Worm (Caenorhabditis elegans) whole organism, midembryonic: ENCODE measurements around the gene hacd-1.

Experiments used
- T22C8.4 ChIP-seq: fragments of 200-800 bp; sonication (Bioruptor generic); IDR thresholded peaks from 2 replicates; pipeline ENCODE4 v1.3.6; 2022; ENCODE audit warnings: missing genetic modification characterization, missing compliant biosample characterization
- cog-1 ChIP-seq: sonication (generic microtip); optimal IDR thresholded peaks from 2 replicates; lab custom pipeline; 2016; ENCODE audit warnings: missing genetic modification characterization, missing compliant biosample characterization
- flt-1 ChIP-seq: fragments of 200-800 bp; sonication (Bioruptor generic); IDR thresholded peaks from 2 replicates; pipeline ENCODE4 v1.3.6; 2022; ENCODE audit warnings: missing genetic modification characterization, missing compliant biosample characterization
- klf-2 ChIP-seq: fragments of 200-800 bp; sonication (Bioruptor generic); conservative IDR thresholded peaks from 2 replicates; pipeline ENCODE4 v1.3.6; 2022; ENCODE audit warnings: missing genetic modification reagents, missing genetic modification characterization, missing compliant biosample characterization
- med-1 ChIP-seq: sonication (generic microtip); optimal IDR thresholded peaks from 2 replicates; lab custom pipeline; 2017; ENCODE audit warnings: missing genetic modification characterization, mild to moderate bottlenecking, missing compliant biosample characterization, antibody characterized with exemption, missing genetic modification reagents; ENCODE audit not compliant: insufficient read depth
- ref-1 ChIP-seq: fragments of 200-800 bp; sonication (Bioruptor generic); conservative IDR thresholded peaks from 2 replicates; pipeline ENCODE4 v1.3.6; 2022; ENCODE audit warnings: missing genetic modification reagents, missing genetic modification characterization, missing compliant biosample characterization
- tab-1 ChIP-seq: fragments of 200-800 bp; sonication (Bioruptor generic); IDR thresholded peaks from 2 replicates; pipeline ENCODE4 v1.3.6; 2022; ENCODE audit warnings: missing genetic modification characterization, missing compliant biosample characterization
- ztf-23 ChIP-seq: fragments of 200-800 bp; sonication (Bioruptor generic); IDR thresholded peaks from 2 replicates; pipeline ENCODE4 v1.3.6; 2022; ENCODE audit warnings: missing genetic modification reagents, missing genetic modification characterization, missing compliant biosample characterization
- ztf-29 ChIP-seq: fragments of 200-800 bp; sonication (Bioruptor generic); IDR thresholded peaks from 2 replicates; pipeline ENCODE4 v1.3.6; 2022; ENCODE audit warnings: missing genetic modification reagents, missing genetic modification characterization, missing compliant biosample characterization

hacd-1 gene

DNA sequence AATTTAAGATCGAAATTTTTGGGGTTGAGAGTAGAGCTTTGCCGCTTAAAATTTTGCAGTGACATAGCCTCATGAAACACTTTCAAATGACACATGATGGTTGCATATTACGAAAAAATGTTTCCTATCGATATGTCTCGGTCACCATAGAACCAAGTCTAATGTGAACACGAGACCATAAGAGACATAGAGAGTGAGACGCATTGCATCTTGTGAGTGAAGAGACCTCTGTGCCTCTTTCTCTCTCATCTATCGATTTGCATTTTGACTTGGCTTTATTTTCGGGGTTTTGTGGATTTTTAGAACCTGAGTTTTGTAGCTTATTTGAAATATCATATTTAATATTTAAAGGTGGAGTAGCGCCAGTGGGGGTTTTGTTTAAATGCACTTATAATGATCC, 6.8 kb downstream of the hacd-1 start:
- TF ChIP-seq klf-2 (GFP tag; lab: Robert Waterston, UW) (no peak), T22C8.4 (GFP tag; lab: Robert Waterston, UW) (peak; percentile 60)

DNA sequence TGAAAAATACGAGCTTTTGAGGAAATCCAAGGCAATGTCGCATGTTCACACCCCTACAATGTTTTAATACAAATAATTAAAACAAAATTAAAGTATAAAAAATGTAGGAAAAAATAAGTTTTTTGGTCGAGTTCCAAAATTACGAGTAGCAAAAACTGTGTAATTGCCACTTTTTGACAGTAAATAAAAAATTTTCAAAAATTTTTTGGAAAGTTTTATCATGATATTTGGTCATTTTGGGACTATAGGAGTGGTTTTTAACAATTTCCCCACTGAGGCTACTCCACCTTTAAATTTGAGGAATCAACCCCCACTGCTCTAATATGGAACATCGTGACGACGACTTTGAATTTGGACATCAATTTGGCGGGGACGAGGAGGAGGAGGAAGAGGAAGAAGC, 7.3 kb downstream of the hacd-1 start, which contains the start of gene gid-8:
Gene gid-8 (plus strand): TSS at position 301 of the 400 bp plus-strand sequence.
- TF ChIP-seq tab-1 (GFP tag; lab: Robert Waterston, UW) (no peak), ztf-23 (GFP tag; lab: Robert Waterston, UW) (no peak), klf-2 (GFP tag; lab: Robert Waterston, UW) (no peak), ztf-29 (no peak), flt-1 (no peak), T22C8.4 (GFP tag; lab: Robert Waterston, UW) (no peak), ref-1 (GFP tag; lab: Robert Waterston, UW) (no peak), cog-1 (no peak), med-1 (no peak)

DNA sequence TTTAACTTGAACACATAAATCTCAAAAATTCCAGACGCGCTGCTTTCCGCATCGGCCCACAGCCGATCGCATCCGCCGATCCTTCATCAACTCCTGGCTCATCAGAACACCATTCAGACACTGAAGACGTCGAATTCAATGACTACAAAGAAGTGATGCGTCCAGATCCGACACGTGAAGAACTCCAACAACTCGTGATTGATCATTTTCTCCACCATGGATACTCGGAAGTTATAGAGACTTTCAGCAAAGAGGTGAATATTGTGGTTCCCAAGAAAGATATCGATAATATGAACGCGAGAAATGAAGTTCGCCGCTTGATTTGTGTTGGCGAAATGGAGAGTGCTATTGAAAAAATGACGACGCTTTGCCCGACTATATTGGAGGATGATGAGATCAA, 8.7 kb downstream of the hacd-1 start:
- TF ChIP-seq ztf-29 (no peak), T22C8.4 (GFP tag; lab: Robert Waterston, UW) (no peak), tab-1 (GFP tag; lab: Robert Waterston, UW) (no peak), ztf-23 (GFP tag; lab: Robert Waterston, UW) (no peak), med-1 (no peak), klf-2 (GFP tag; lab: Robert Waterston, UW) (no peak), cog-1 (no peak), ref-1 (GFP tag; lab: Robert Waterston, UW) (no peak), flt-1 (no peak)

DNA sequence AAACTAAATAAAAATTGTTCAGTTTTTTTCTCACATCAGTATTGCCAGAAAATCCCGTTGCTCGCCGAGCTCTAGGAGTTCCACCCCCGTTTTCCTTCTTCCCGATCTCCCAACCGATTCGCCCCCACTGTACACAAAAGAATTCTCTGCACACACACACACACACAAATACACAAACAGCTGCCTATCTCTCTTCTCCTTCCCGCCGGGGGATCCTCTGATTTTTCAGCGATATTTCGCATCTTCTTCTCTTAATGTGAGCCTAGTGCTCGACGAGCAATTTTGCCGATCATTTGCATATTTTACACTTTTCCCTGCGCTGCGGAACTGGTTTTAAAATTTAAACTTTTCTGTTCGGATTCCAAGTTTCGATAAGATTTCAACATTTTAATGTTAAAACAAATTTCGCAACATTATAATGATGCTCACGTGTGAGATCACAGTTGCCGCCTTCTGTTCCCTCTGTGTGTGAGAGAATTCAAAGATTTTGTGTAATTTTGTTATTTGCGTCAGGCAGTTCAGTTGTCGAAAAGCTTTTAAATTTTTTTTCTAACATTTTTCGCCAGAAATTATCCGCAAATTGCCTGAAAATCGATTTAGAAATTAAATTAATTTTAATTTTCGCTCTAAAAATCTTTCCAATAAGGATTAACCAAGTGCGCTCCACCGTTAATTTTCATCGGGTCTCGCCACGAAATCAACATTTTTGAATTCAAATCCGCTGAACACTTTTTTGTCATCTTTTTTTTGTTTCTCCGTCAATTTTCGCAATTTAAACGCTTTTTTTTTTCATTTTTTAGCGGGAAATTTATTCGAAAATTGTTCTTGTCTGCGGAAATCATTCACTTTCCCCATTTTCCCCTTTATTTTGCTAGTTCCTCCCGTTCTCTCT, 11.2 kb downstream of the hacd-1 start:
- TF ChIP-seq ztf-23 (GFP tag; lab: Robert Waterston, UW) (0 out of 2 replicates have a peak, but pooled peaks have one; percentile 36), ztf-29 (no peak)

DNA sequence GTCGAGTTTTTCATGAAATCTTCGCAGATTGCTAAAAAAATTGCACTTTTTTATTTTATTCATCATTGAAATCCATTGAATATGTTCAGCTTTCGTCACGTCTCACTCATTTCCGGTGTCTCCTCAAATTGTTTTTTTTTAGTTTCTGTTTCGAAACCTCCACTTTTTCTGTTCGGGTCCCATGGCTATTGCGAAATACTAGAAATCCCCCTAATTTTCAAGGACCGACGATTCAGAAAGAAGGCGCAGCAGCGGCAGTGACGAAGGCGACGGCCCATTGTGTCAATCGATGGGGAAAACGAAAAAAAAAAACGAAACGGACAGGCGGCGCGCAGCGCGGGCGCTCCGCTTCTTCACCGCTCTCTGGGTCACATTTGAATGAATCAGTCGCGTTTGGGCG, 11.8 kb downstream of the hacd-1 start:
- TF ChIP-seq ztf-29, result no peak
- TF ChIP-seq cog-1, result no peak

DNA sequence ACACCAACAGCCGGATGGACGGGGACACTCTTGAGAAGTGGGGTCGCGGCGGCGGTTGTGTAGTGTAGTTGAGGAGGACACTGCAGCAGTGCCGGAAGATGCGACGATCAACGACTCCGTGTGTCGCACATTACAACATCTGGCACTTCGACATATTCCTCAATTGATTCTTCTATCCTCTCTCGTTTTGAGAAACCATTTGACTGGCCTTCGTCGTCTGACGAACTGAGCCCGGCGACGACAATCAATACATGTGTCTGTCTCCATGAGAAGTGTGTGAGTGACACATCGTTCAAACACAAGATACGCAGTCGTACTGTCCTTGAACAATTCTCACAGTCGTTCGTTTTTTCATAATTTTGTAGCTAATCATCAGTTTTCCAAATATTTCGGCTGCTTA, 12.4 kb downstream of the hacd-1 start:
- TF ChIP-seq ref-1 (GFP tag; lab: Robert Waterston, UW) (no peak), tab-1 (GFP tag; lab: Robert Waterston, UW) (no peak), ztf-29 (no peak), med-1 (no peak), cog-1 (no peak), ztf-23 (GFP tag; lab: Robert Waterston, UW) (no peak), flt-1 (no peak), T22C8.4 (GFP tag; lab: Robert Waterston, UW) (no peak), klf-2 (GFP tag; lab: Robert Waterston, UW) (no peak)

DNA sequence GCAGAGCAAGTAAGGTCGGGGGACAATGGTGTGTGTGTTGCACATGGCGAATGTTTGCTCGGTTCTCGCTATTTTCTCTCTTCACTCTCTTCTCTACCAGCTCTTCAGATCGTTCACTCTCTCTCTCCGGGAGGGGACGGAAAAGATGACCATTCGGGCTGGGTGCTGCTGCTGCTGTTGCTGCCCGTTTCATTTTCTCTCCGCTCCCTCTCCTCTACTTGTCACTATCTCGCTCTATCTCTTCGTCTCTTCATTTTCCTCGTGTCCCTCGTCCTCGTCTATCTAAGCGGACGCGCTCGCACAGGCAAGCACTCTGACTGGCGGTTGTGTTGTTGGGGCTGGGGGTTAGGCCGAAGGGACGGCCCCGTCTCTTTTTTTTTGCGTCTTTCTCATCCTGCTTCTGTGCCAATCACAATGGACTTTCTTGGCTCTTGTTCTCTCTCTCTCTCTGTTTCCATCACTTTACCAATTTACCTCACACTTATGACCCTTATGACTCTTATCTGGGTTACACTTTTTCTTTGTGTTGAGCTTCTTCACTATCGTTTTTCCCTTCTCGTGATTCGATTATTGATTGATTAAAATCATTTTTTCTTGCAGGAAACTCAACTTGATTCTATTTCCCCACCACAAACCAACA, 14.4 kb downstream of the hacd-1 start, which contains the start of the genes F53E2.2 and unc-60:
Gene F53E2.2 (plus strand): TSS at position 601 of the 640 bp plus-strand sequence.
Gene unc-60 (plus strand): TSS at position 601 of the 640 bp plus-strand sequence.
- TF ChIP-seq flt-1 (0 out of 2 replicates have a peak, but pooled peaks have one; percentile 57), med-1 (no peak), tab-1 (GFP tag; lab: Robert Waterston, UW) (peak; percentile 46; the same call in 1 of the 2 replicates)

DNA sequence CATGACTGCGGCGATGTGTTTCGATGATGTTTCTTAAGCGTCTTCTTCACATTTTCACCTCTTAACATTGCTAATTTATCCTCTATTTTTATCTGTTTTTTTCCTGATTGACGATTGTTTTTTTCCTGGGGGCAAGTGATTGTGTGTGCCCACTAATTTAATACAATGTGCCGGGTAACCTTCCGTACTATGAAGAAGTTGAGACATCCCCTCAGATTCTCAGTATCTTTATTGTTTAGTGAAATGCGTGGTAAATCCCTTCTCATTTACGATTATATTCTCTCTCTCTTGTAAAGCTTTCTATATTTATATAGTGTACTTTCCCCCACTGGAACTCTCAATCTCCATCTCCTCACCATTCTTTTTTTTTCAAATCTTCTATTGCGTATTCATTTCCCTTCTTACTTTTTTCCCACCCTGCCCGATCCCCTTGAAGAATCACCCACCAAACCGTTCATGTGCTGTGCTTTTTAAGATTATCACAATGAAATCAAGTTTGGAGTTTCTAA, 16.2 kb downstream of the hacd-1 start:
- TF ChIP-seq T22C8.4 (GFP tag; lab: Robert Waterston, UW) (no peak), tab-1 (GFP tag; lab: Robert Waterston, UW) (no peak), cog-1 (no peak), flt-1 (no peak), ztf-29 (no peak), ztf-23 (GFP tag; lab: Robert Waterston, UW) (no peak), klf-2 (GFP tag; lab: Robert Waterston, UW) (no peak), med-1 (no peak), ref-1 (GFP tag; lab: Robert Waterston, UW) (no peak)

DNA sequence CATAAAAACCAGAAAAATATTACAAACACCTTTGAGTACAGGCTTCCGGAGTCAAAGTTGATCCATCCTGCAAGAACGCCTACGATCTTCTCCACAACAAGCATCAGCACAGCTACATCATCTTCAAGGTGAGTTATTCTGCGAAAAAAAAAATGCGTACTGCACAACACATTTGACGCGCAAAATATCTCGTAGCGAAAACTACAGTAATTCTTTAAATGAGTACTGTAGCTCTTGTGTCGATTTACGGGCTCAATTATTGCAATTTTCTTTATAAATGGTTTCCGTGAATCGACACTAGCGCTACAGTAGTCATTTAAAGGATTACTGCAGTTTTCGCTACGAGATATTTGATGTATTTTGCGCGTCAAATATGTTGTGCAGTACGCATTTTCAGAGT, 16.7 kb downstream of the hacd-1 start:
- TF ChIP-seq ztf-23 (GFP tag; lab: Robert Waterston, UW), result no peak

DNA sequence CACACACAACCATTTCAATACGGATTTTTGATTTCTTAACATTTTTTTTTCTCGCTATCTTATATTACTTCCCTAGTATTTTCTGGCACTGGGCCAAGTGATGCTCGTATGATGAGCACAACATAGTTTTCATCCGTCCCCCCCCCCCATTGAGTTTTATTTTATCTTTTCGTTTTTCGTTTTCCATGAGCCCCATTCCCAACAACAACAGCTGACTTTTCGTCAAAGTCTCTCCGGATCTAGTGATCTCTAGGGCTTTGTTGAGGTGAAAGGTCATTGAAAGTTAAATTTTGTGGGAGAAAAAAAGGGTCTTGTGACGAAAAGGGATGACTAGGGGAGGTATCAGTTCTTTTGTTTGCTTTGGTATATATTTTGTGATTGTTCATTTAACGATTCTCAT, 20.7 kb downstream of the hacd-1 start:
- no peak for TF ChIP-seq ztf-23 (GFP tag; lab: Robert Waterston, UW)
- no peak for TF ChIP-seq ztf-29
- no peak for TF ChIP-seq klf-2 (GFP tag; lab: Robert Waterston, UW)
- no peak for TF ChIP-seq med-1
- TF ChIP-seq cog-1, result no peak
- no peak for TF ChIP-seq T22C8.4 (GFP tag; lab: Robert Waterston, UW)
- no peak for TF ChIP-seq flt-1
- no peak for TF ChIP-seq ref-1 (GFP tag; lab: Robert Waterston, UW)
- TF ChIP-seq tab-1 (GFP tag; lab: Robert Waterston, UW), result no peak

DNA sequence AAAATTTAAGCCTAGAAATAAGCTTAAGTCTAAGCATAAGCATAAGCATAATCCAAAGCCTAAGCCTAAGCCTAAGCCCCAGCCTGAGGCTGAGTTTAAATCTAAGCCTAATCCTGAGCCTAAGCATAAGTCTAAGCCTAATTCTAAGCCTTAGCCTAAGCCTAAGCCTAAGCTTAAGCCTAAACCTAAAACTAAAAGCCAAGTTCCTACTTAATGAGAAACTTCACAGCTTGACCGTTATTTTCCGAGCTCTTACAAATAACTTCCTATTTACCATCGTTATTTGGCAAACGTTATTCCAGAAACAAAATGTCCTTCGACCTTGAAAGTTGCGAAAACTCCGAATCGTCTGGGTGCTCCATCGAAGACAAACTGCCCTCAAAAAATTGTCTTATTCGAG, 21.6 kb downstream of the hacd-1 start, which contains the start of gene C38C3.4:
Gene C38C3.4 (plus strand): TSS at position 301 of the 400 bp plus-strand sequence.
- TF ChIP-seq ref-1 (GFP tag; lab: Robert Waterston, UW) (no peak), ztf-29 (no peak), tab-1 (GFP tag; lab: Robert Waterston, UW) (no peak), klf-2 (GFP tag; lab: Robert Waterston, UW) (no peak), med-1 (no peak), T22C8.4 (GFP tag; lab: Robert Waterston, UW) (no peak), flt-1 (no peak), cog-1 (no peak), ztf-23 (GFP tag; lab: Robert Waterston, UW) (no peak)
